Worm (Caenorhabditis elegans): ENCODE measurements around the gene rtfo-1.

The rtfo-1 gene

DNA sequence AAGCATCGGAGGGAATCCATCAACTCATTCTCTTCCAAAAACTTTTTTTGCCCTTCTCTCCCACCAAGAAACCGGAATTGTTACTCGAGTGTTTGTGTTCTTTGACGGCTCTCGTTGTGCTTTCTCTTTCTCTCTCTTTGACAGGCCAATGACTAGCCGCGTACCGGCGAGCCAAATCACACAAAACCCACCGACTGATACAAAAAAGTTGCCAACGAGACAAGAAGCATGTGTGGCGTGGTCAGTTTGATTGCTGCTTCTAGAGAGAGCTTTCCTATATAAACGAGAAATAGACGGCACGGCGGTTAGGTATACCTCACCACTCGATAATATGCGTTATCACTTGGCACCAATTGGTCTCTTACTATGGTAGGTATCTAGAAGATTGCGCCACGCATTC is 33.3 kb upstream of the rtfo-1 start, which contains the start of gene pqn-63:
TSS of gene pqn-63 (plus strand) at position 307 of the 400 bp plus-strand sequence.
- TF ChIP-seq nhr-21 (tag; optimal IDR thresholded peaks at IDR 0.05): no peak
- TF ChIP-seq ztf-4 (tag; optimal IDR thresholded peaks at IDR 0.05): no peak
- no peak for TF ChIP-seq elt-3 (tag; optimal IDR thresholded peaks at IDR 0.05)
- no peak for TF ChIP-seq ceh-82 (tag; optimal IDR thresholded peaks at IDR 0.05)
- no peak for TF ChIP-seq unc-55 (GFP tag; optimal IDR thresholded peaks at IDR 0.05)
- TF ChIP-seq ZK546.5 (tag; optimal IDR thresholded peaks at IDR 0.05): no peak

ce11 chrV:9609217-9609616 is 26.8 kb upstream of the rtfo-1 start:
- no peak for TF ChIP-seq C34F6.9 (tag; optimal IDR thresholded peaks at IDR 0.05)
- TF ChIP-seq aly-2 (tag; optimal IDR thresholded peaks at IDR 0.05): no peak
- no peak for TF ChIP-seq nhr-129 (tag; optimal IDR thresholded peaks at IDR 0.05)
- no peak for TF ChIP-seq gmeb-1 (tag; optimal IDR thresholded peaks at IDR 0.05)
- no peak for TF ChIP-seq sma-9 (GFP tag; optimal IDR thresholded peaks at IDR 0.05)
- no peak for TF ChIP-seq sma-9 (tag; optimal IDR thresholded peaks at IDR 0.05)
- no peak for TF ChIP-seq lin-13 (GFP tag; optimal IDR thresholded peaks at IDR 0.05)
- TF ChIP-seq nhr-25 (tag; optimal IDR thresholded peaks at IDR 0.05): no peak
- TF ChIP-seq lsy-2 (tag; optimal IDR thresholded peaks at IDR 0.05): no peak
- no peak for TF ChIP-seq mab-5 (tag; optimal IDR thresholded peaks at IDR 0.05)
- no peak for TF ChIP-seq lin-11 (tag; optimal IDR thresholded peaks at IDR 0.05)

DNA sequence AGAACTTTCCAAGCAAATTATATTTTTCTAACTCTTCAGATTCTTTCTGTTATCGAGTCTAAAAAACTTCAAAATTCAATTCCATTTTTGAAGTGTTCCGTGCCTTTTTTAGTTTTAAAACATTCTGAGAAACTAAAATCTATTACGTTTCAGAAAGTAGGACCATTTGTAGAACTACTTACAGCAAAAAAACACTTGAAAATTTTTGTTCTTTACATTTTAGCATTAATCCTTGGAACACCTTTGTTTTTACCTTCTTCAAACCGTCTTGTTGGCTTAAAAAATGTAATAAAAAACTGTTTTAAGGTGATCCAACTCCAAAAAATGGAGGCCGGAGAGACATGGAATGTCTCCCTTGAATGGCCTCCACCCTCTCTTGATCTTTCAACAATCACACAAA is 25.8 kb upstream of the rtfo-1 start, which contains the start of gene dop-2:
TSS of gene dop-2 (plus strand) at position 301 of the 400 bp plus-strand sequence.
- no peak for TF ChIP-seq nhr-237 (tag; optimal IDR thresholded peaks at IDR 0.05)
- TF ChIP-seq nhr-129 (tag; optimal IDR thresholded peaks at IDR 0.05): no peak
- TF ChIP-seq fos-1 (tag; optimal IDR thresholded peaks at IDR 0.05): no peak
- no peak for TF ChIP-seq alr-1 (tag; optimal IDR thresholded peaks at IDR 0.05)
- TF ChIP-seq nhr-77 (tag; optimal IDR thresholded peaks at IDR 0.05): no peak
- no peak for TF ChIP-seq nhr-23 (tag; optimal IDR thresholded peaks at IDR 0.05)
- TF ChIP-seq lin-39 (tag; optimal IDR thresholded peaks at IDR 0.05): no peak
- no peak for TF ChIP-seq lin-11 (tag; optimal IDR thresholded peaks at IDR 0.05)
- no peak for TF ChIP-seq R02D3.7 (tag; optimal IDR thresholded peaks at IDR 0.05)
- no peak for TF ChIP-seq mdl-1 (tag; optimal IDR thresholded peaks at IDR 0.05)
- no peak for TF ChIP-seq unc-39 (tag; optimal IDR thresholded peaks at IDR 0.05)
- no peak for TF ChIP-seq elt-1 (tag; optimal IDR thresholded peaks at IDR 0.05)
- TF ChIP-seq lsy-2 (tag; optimal IDR thresholded peaks at IDR 0.05): no peak
- no peak for TF ChIP-seq crh-2 (tag; optimal IDR thresholded peaks at IDR 0.05)
- TF ChIP-seq sem-4 (tag; optimal IDR thresholded peaks at IDR 0.05): no peak

- TF ChIP-seq nhr-237 (tag; optimal IDR thresholded peaks at IDR 0.05): no peak
- no peak for TF ChIP-seq unc-62 (GFP tag; optimal IDR thresholded peaks at IDR 0.05)
- TF ChIP-seq skn-1 (tag; optimal IDR thresholded peaks at IDR 0.05): no peak
- TF ChIP-seq ztf-4 (tag; optimal IDR thresholded peaks at IDR 0.05): no peak
- no peak for TF ChIP-seq C34F6.9 (tag; optimal IDR thresholded peaks at IDR 0.05)
- no peak for TF ChIP-seq R02D3.7 (tag; optimal IDR thresholded peaks at IDR 0.05)
- no peak for TF ChIP-seq ztf-11 (tag; optimal IDR thresholded peaks at IDR 0.05)
- no peak for TF ChIP-seq nhr-6 (tag; optimal IDR thresholded peaks at IDR 0.05)
- TF ChIP-seq lin-13 (GFP tag; optimal IDR thresholded peaks at IDR 0.05): no peak
- no peak for TF ChIP-seq ama-1 (optimal IDR thresholded peaks at IDR 0.05)
- TF ChIP-seq gmeb-1 (tag; optimal IDR thresholded peaks at IDR 0.05): no peak
- TF ChIP-seq nhr-10 (tag; optimal IDR thresholded peaks at IDR 0.05): no peak
- TF ChIP-seq egl-27 (tag; optimal IDR thresholded peaks at IDR 0.05): no peak
- TF ChIP-seq mab-5 (tag; optimal IDR thresholded peaks at IDR 0.05): no peak
- no peak for TF ChIP-seq elt-3 (tag; optimal IDR thresholded peaks at IDR 0.05)
- TF ChIP-seq fos-1 (tag; optimal IDR thresholded peaks at IDR 0.05): no peak
- TF ChIP-seq Y55F3AM.14 (GFP tag; optimal IDR thresholded peaks at IDR 0.05): no peak
- no peak for TF ChIP-seq aly-2 (tag; optimal IDR thresholded peaks at IDR 0.05)
Observed at ce11 chrV:9590317-9590716, 7.9 kb upstream of the rtfo-1 start, which contains the start of gene K09G1.2. Gene K09G1.2, plus strand, starts transcription at chrV:9590617.

ce11 chrV:9588574-9588973 is 6.1 kb upstream of the rtfo-1 start:
- TF ChIP-seq mdl-1 (tag; optimal IDR thresholded peaks at IDR 0.05) (no peak), nhr-11 (tag; optimal IDR thresholded peaks at IDR 0.05) (no peak), egl-27 (tag; optimal IDR thresholded peaks at IDR 0.05) (no peak), nhr-21 (tag; optimal IDR thresholded peaks at IDR 0.05) (peak; percentile 20), sma-3 (GFP tag; optimal IDR thresholded peaks at IDR 0.05) (peak; percentile 24), fos-1 (tag; optimal IDR thresholded peaks at IDR 0.05) (peak; percentile 18), lsy-2 (tag; optimal IDR thresholded peaks at IDR 0.05) (no peak), ceh-82 (tag; optimal IDR thresholded peaks at IDR 0.05) (no peak), sma-9 (GFP tag; optimal IDR thresholded peaks at IDR 0.05) (peak; percentile 49), sma-9 (tag; optimal IDR thresholded peaks at IDR 0.05) (no peak)
